Fruit fly (Drosophila melanogaster) S2 (cell line): ENCODE measurements around the gene CG6901.

Source experiments
- CG8478 ChIP-seq: fragments of >200 bp; optimal IDR thresholded peaks from 2 replicates; lab custom pipeline; 2018
- CTCF ChIP-seq, 2 experiments: fragments of >200 bp; optimal IDR thresholded peaks; 2 replicates each; lab custom pipeline; 2018

Gene CG6901

DNA sequence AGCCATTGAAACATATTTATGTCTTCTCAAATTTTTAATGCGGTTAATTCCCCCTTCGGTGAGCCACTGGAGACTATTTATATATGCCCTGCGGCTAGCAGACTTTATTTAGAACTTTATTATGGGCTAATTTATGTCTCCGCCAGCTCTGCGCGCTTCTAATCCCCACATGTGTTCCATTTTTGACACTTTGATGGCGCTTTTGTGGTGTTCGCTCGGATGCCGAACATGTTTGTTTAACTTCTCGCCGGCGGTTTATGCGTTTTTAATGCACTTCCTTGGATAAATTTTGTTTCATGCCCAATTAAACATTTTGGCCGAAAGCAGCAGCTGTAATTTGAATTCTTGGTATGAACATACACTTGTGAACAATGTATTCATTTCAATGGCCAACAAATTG lies 6.6 kb downstream of the CG6901 start:
- TF ChIP-seq CTCF (optimal IDR thresholded peaks at IDR 0.05; lab: Kevin White, UChicago) (no peak), CG8478 (lab: Kevin White, UChicago) (no peak)

- TF ChIP-seq CTCF (optimal IDR thresholded peaks at IDR 0.05; lab: Kevin White, UChicago): no peak
- TF ChIP-seq CG8478 (lab: Kevin White, UChicago): no peak
These were observed 8.7 kb downstream of the CG6901 start for dm6 chr3R:16331809-16332343.

DNA sequence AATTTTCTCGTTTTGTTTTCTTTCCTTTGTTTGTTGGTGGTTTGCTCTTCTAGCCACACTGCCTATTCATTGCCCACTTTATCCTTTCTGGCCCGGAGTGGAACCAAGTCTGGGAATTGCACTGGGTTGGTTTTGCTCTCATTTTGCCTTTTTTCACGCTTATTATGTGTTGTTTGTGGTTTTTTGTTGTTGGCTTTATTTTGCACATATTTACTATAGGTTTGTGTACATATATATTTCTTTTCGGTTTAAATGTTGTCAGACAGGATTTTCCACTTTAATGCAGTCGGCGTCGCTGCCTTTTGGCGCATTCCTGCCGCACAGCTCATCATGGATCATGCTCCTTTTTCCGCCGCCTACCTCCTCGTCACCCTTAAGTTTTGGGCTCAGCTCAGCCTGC lies 11.1 kb downstream of the CG6901 start:
- TF ChIP-seq CTCF (optimal IDR thresholded peaks at IDR 0.05; lab: Kevin White, UChicago) (no peak), CG8478 (lab: Kevin White, UChicago) (no peak)

- TF ChIP-seq CTCF (optimal IDR thresholded peaks at IDR 0.05; lab: Kevin White, UChicago) (no peak), CG8478 (lab: Kevin White, UChicago) (no peak)
These were observed 11.6 kb downstream of the CG6901 start for dm6 chr3R:16334797-16335196.

DNA sequence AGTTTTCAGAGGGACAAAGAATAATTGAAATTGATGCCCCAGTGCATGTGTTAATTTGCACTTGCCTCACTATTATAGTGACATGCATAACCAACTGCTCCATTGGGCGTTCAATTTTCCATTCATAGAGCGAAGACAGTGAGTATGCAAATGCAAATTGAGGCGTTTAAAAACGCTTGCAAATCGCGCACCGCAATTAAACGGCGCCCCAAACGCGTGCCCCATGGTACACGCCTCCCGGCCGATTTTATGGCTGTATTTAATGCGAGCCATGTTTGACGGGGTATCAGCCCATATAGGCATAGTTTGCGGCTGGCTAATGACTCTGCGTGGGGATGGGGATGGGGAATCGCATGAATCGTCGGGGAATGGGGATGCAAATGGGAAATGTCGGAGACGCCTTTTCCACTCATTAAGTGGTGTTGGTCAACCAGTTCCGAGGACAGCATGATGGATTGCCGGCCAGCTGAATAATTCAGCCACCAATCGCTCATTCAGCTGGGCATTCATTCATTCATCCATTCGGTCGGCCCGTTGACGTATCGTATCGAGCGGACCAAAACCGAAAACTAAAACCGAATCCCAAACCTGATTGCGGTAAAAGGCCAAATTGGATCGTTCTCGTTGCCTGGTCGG lies 12.3 kb downstream of the CG6901 start:
- TF ChIP-seq CTCF (optimal IDR thresholded peaks at IDR 0.05; lab: Kevin White, UChicago) (no peak), CG8478 (lab: Kevin White, UChicago) (no peak)

- TF ChIP-seq CG8478 (lab: Kevin White, UChicago) (no peak), CTCF (optimal IDR thresholded peaks at IDR 0.05; lab: Kevin White, UChicago) (no peak)
These were observed 13.3 kb downstream of the CG6901 start for dm6 chr3R:16336327-16337052.

DNA sequence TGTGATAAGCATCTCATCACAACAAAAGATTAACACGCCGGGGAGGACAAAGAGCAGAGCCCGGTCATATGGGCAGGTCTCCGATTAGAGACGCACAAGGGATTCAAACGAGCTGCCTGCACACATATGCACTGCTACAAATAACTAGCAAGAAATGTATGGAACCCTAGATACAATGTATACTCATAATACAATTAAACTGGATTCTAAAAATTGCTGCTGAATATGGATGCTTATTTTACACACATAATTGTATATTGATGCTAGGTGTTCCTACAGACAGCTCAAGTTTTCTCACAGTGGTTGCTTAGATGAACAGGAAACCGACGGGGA lies 13.8 kb downstream of the CG6901 start:
- TF ChIP-seq CG8478 (lab: Kevin White, UChicago) (no peak), CTCF (optimal IDR thresholded peaks at IDR 0.05; lab: Kevin White, UChicago) (no peak)

DNA sequence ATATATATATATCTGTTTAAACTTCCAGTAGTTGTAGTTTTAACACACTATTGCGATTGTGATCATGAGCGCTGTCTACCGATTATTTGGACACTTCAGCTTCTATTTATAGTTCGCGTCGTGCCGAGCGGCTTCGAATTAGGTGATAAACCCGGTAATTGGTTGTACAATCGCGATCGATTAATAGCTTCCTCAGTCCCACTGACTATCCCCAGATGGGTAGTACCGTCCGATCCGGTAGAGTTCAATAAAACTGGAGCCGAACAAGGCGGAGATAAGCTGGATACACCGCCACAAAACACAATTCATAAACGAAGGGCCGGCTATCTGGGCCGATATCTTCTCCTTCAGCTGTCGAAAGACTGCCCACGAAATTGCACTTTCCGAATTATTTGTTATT lies 14.6 kb downstream of the CG6901 start:
- TF ChIP-seq CTCF (optimal IDR thresholded peaks at IDR 0.05; lab: Kevin White, UChicago) (no peak), CG8478 (lab: Kevin White, UChicago) (no peak)

dm6 chr3R:16338342-16338741 lies 15.1 kb downstream of the CG6901 start:
- peak in 1 of 2 experiments; percentile 8 for TF ChIP-seq CTCF (optimal IDR thresholded peaks at IDR 0.05; lab: Kevin White, UChicago)
- no peak for TF ChIP-seq CG8478 (lab: Kevin White, UChicago)

- TF ChIP-seq CTCF (optimal IDR thresholded peaks at IDR 0.05; lab: Kevin White, UChicago) (no peak), CG8478 (lab: Kevin White, UChicago) (no peak)
These were observed 16.3 kb downstream of the CG6901 start, which contains the start of gene Sulf1 for dm6 chr3R:16339475-16339874. Sulf1 (minus strand) TSS chr3R:16339575.

- no peak for TF ChIP-seq CG8478 (lab: Kevin White, UChicago)
- TF ChIP-seq CTCF (optimal IDR thresholded peaks at IDR 0.05; lab: Kevin White, UChicago): no peak
These were observed 17.4 kb downstream of the CG6901 start for dm6 chr3R:16340610-16341009.

DNA sequence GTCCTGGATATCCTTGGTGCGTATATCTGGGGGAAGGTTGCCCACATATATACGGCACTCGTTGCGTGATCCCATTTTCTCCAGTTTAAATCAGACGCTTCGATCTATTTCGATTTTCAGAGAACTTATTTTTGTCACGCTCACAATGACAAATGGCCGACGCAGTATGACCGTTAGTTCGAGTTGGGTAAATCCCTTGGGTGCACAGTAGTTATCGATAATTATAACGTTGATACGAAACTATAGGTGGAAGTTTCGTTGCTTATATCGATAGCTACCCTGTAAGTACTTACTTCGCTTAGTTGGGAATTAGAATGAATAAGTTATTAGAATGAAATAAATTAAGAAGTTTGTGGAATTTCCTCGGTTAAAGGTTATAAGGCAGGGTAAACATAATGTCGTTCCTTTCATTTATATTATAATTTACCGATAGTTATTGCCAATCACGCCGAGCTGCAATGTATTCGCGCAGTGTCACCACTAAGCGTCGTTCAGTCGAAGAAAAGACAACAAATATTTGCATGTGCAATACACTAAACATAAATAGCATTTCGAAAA lies 18.7 kb downstream of the CG6901 start, which contains the start of the genes SF2 and pad:
Gene SF2, minus strand, starts transcription at position 172 of the 558 bp plus-strand sequence.
Gene pad, plus strand, starts transcription at position 502 of the 558 bp plus-strand sequence.
- TF ChIP-seq CTCF (optimal IDR thresholded peaks at IDR 0.05; lab: Kevin White, UChicago) (no peak), CG8478 (lab: Kevin White, UChicago) (no peak)

dm6 chr3R:16347626-16348264 lies 24.5 kb downstream of the CG6901 start:
- no peak for TF ChIP-seq CG8478 (lab: Kevin White, UChicago)
- TF ChIP-seq CTCF (optimal IDR thresholded peaks at IDR 0.05; lab: Kevin White, UChicago): no peak

DNA sequence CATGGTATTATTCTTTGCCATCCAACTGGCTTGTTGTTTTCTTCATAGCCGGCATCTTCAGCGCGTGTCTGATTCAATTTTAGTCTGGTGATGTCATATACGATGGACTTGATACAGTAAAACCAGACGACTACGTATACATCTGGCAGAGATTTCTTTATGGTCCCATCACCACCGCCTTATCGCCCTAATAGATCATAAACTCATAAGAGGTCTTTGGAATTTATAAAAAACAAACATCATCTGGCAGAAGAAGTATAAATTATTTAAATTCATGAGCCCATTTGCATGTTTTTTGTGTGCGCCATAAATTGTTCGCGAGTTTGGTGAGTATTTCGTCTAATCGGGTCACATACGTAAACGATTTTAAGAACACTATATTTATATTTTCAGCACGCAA lies 25.1 kb downstream of the CG6901 start:
- no peak for TF ChIP-seq CG8478 (lab: Kevin White, UChicago)
- TF ChIP-seq CTCF (optimal IDR thresholded peaks at IDR 0.05; lab: Kevin White, UChicago): no peak
